Fruit fly (Drosophila melanogaster) whole organism, prepupa: ENCODE results near the gene CG13369.

ENCODE experiments used
- CG10669 ChIP-seq: fragments of 200-800 bp; sonication (Bioruptor generic); optimal IDR thresholded peaks from 3 replicates; lab custom pipeline; 2018; ENCODE audit warnings: missing biosample characterization, mild to moderate bottlenecking, missing genetic modification characterization, moderate library complexity
- CG15336 ChIP-seq: fragments of 200-800 bp; sonication (Bioruptor generic); IDR thresholded peaks from 2 replicates; pipeline ENCODE4 v1.3.6; 2022; ENCODE audit warnings: missing biosample characterization, missing genetic modification characterization
- CG3919 ChIP-seq: fragments of 200-800 bp; sonication (Bioruptor generic); optimal IDR thresholded peaks from 3 replicates; lab custom pipeline; 2016; ENCODE audit warnings: missing biosample characterization, missing genetic modification characterization
- Eip93F ChIP-seq: fragments of 200-800 bp; sonication (Bioruptor generic); optimal IDR thresholded peaks from 2 replicates; lab custom pipeline; 2016; ENCODE audit warnings: missing biosample characterization, mild to moderate bottlenecking, missing genetic modification characterization
- Sox102F ChIP-seq: fragments of 200-800 bp; sonication (Bioruptor generic); optimal IDR thresholded peaks from 2 replicates; lab custom pipeline; 2016; ENCODE audit warnings: missing biosample characterization, mild to moderate bottlenecking, missing genetic modification characterization
- eg ChIP-seq: fragments of 200-800 bp; sonication (Bioruptor generic); IDR thresholded peaks from 3 replicates; pipeline ENCODE4 v1.3.6; 2022; ENCODE audit warnings: missing biosample characterization, missing genetic modification characterization
- fd85E ChIP-seq: fragments of 200-800 bp; sonication (Bioruptor generic); optimal IDR thresholded peaks from 3 replicates; lab custom pipeline; 2016; ENCODE audit warnings: missing biosample characterization, missing genetic modification characterization
- lz ChIP-seq: fragments of 200-800 bp; sonication (Bioruptor generic); optimal IDR thresholded peaks from 3 replicates; lab custom pipeline; 2016; ENCODE audit warnings: missing biosample characterization, missing genetic modification characterization
- spab ChIP-seq: fragments of 200-800 bp; sonication (Bioruptor generic); optimal IDR thresholded peaks from 2 replicates; lab custom pipeline; 2017; ENCODE audit warnings: missing biosample characterization, mild to moderate bottlenecking, missing genetic modification characterization, missing genetic modification reagents

DNA sequence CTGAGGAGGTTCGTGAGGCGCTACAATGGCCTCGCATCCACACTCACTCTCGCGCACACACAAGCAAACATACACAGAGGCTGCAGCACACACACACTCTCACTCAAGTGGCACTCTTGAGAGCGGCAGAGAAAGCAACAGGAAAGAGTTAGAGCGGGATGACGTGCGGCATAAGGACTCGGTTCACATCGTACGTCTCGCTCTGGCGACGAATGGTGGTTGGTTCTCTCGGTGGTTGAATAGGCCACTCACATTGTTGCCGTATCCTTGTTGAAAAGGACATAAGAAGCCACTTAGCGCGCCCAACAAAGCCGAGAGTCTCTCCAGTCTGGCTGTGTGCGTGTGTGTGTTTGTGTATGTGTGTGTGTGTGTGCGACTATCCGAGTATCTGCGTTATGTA lies 32.8 kb upstream of the CG13369 start:
- no peak for TF ChIP-seq lz
- TF ChIP-seq Eip93F (GFP tag; lab: Kevin White, UChicago): no peak
- TF ChIP-seq Sox102F (GFP tag; lab: Kevin White, UChicago): no peak
- TF ChIP-seq CG15336: no peak
- no peak for TF ChIP-seq CG3919 (GFP tag; lab: Kevin White, UChicago)
- TF ChIP-seq spab: no peak
- no peak for TF ChIP-seq fd85E (GFP tag; lab: Kevin White, UChicago)
- no peak for TF ChIP-seq CG10669
- no peak for TF ChIP-seq eg (GFP tag; lab: Robert Waterston, UW)
